Fruit fly (Drosophila melanogaster) whole organism, pupa: ENCODE data around the gene Mcr.

ENCODE experiments used
- CG10348 ChIP-seq: fragments of 200-800 bp; sonication (Bioruptor generic); IDR thresholded peaks from 2 replicates; pipeline ENCODE4 v1.3.6; 2022; ENCODE audit warnings: missing biosample characterization, missing genetic modification characterization
- CG12605 ChIP-seq: fragments of 200-800 bp; sonication (Bioruptor generic); IDR thresholded peaks from 2 replicates; pipeline ENCODE4 v1.3.6; 2022; ENCODE audit warnings: missing biosample characterization, missing genetic modification characterization
- CG13204 ChIP-seq: fragments of 200-800 bp; sonication (Bioruptor generic); optimal IDR thresholded peaks from 2 replicates; lab custom pipeline; 2018; ENCODE audit warnings: missing biosample characterization, mild to moderate bottlenecking, missing genetic modification characterization, moderate library complexity
- CG14655 ChIP-seq: fragments of 200-800 bp; sonication (Bioruptor generic); optimal IDR thresholded peaks from 3 replicates; lab custom pipeline; 2017; ENCODE audit warnings: mild to moderate bottlenecking, missing biosample characterization, missing genetic modification reagents, missing genetic modification characterization
- CG15710 ChIP-seq: fragments of 200-800 bp; sonication (Bioruptor generic); optimal IDR thresholded peaks from 2 replicates; lab custom pipeline; 2018; ENCODE audit warnings: missing biosample characterization, mild to moderate bottlenecking, missing genetic modification characterization, moderate library complexity
- CG17806 ChIP-seq: fragments of 200-800 bp; sonication (Bioruptor generic); optimal IDR thresholded peaks from 2 replicates; lab custom pipeline; 2018; ENCODE audit warnings: missing biosample characterization, mild to moderate bottlenecking, missing genetic modification characterization, moderate library complexity
- CG32121 ChIP-seq: fragments of 200-800 bp; sonication (Bioruptor generic); IDR thresholded peaks from 2 replicates; pipeline ENCODE4 v1.3.6; 2022; ENCODE audit warnings: missing biosample characterization, missing genetic modification characterization
- CG34367 ChIP-seq: fragments of 200-800 bp; sonication (Bioruptor generic); optimal IDR thresholded peaks from 2 replicates; lab custom pipeline; 2018; ENCODE audit warnings: missing biosample characterization, mild to moderate bottlenecking, missing genetic modification characterization
- CG4496 ChIP-seq: fragments of 200-800 bp; sonication (Bioruptor generic); IDR thresholded peaks from 3 replicates; pipeline ENCODE4 v1.3.6; 2022; ENCODE audit warnings: missing biosample characterization, missing genetic modification characterization
- CG8159 ChIP-seq: fragments of 200-800 bp; sonication (Bioruptor generic); optimal IDR thresholded peaks from 3 replicates; lab custom pipeline; 2018; ENCODE audit warnings: missing biosample characterization, mild to moderate bottlenecking, missing genetic modification characterization, moderate library complexity
- CG8301 ChIP-seq: fragments of 200-800 bp; sonication (Bioruptor generic); optimal IDR thresholded peaks from 2 replicates; lab custom pipeline; 2018; ENCODE audit warnings: missing biosample characterization, mild to moderate bottlenecking, missing genetic modification characterization
- CG9948 ChIP-seq: fragments of 200-800 bp; sonication (Bioruptor generic); optimal IDR thresholded peaks from 2 replicates; lab custom pipeline; 2018; ENCODE audit warnings: missing biosample characterization, mild to moderate bottlenecking, missing genetic modification characterization, moderate library complexity
- D1 ChIP-seq: fragments of 200-800 bp; sonication (Bioruptor generic); optimal IDR thresholded peaks from 2 replicates; lab custom pipeline; 2018; ENCODE audit warnings: missing biosample characterization, mild to moderate bottlenecking, missing genetic modification characterization, moderate library complexity
- EcR ChIP-seq: fragments of 200-800 bp; sonication (Bioruptor generic); optimal IDR thresholded peaks from 3 replicates; lab custom pipeline; 2019; ENCODE audit warnings: missing biosample characterization, missing genetic modification characterization, mild to moderate bottlenecking, moderate library complexity, missing genetic modification reagents
- Ets98B ChIP-seq: fragments of 200-800 bp; sonication (Bioruptor generic); IDR thresholded peaks from 2 replicates; pipeline ENCODE4 v1.3.6; 2022; ENCODE audit warnings: missing biosample characterization, missing genetic modification characterization
- Pif1A ChIP-seq: fragments of 200-800 bp; sonication (Bioruptor generic); optimal IDR thresholded peaks from 3 replicates; lab custom pipeline; 2016; ENCODE audit warnings: missing biosample characterization, missing genetic modification characterization
- Pif1B ChIP-seq: fragments of 200-800 bp; sonication (Bioruptor generic); optimal IDR thresholded peaks from 3 replicates; lab custom pipeline; 2016; ENCODE audit warnings: missing biosample characterization, missing genetic modification characterization
- Snoo ChIP-seq: fragments of 200-800 bp; sonication (Bioruptor generic); optimal IDR thresholded peaks from 3 replicates; lab custom pipeline; 2017; ENCODE audit warnings: missing biosample characterization, mild to moderate bottlenecking, missing genetic modification characterization, inconsistent platforms
- fd96Ca ChIP-seq: fragments of 200-800 bp; sonication (Bioruptor generic); IDR thresholded peaks from 3 replicates; pipeline ENCODE4 v1.3.6; 2022; ENCODE audit warnings: missing biosample characterization, missing genetic modification characterization
- gl ChIP-seq: fragments of 200-800 bp; sonication (Bioruptor generic); optimal IDR thresholded peaks from 2 replicates; lab custom pipeline; 2018; ENCODE audit warnings: missing biosample characterization, mild to moderate bottlenecking, missing genetic modification characterization
- rn ChIP-seq: fragments of 200-800 bp; sonication (Bioruptor generic); IDR thresholded peaks from 2 replicates; pipeline ENCODE4 v1.3.6; 2022; ENCODE audit warnings: missing biosample characterization, missing genetic modification characterization

Gene Mcr

dm6 chr2L:8081640-8082485 is 919 bp downstream of the Mcr start:
- TF ChIP-seq D1 (tag; lab: Kevin White, UChicago) = peak; percentile 54
- TF ChIP-seq CG14655 (GFP tag; lab: Kevin White, UChicago) = no peak
- TF ChIP-seq CG34367 = peak; percentile 72
- peak; percentile 80 for TF ChIP-seq CG9948 (tag; lab: Kevin White, UChicago)
- no peak for TF ChIP-seq Pif1A
- TF ChIP-seq CG8301 (tag; lab: Kevin White, UChicago) = no peak
- TF ChIP-seq CG15710 (tag; lab: Kevin White, UChicago) = peak; percentile 84
- no peak for TF ChIP-seq fd96Ca
- TF ChIP-seq gl = no peak
- TF ChIP-seq CG13204 (GFP tag; lab: Kevin White, UChicago) = no peak
- TF ChIP-seq CG10348 = 0 out of 2 replicates have a peak, but pooled peaks have one; percentile 29
- TF ChIP-seq CG32121 (GFP tag; lab: Robert Waterston, UW) = no peak; the same call in 1 of the 2 replicates
- no peak for TF ChIP-seq CG8159 (tag; lab: Kevin White, UChicago)
- no peak for TF ChIP-seq CG4496 (GFP tag; lab: Robert Waterston, UW)
- no peak for TF ChIP-seq Ets98B
- TF ChIP-seq CG12605 (GFP tag; lab: Robert Waterston, UW) = peak; percentile 81
- no peak for TF ChIP-seq rn (GFP tag; lab: Robert Waterston, UW)
- peak; percentile 74 for TF ChIP-seq Snoo (tag; lab: Kevin White, UChicago)
- peak; percentile 63 for TF ChIP-seq CG17806 (tag; lab: Kevin White, UChicago)
- no peak for TF ChIP-seq Pif1B (GFP tag; lab: Kevin White, UChicago)
- TF ChIP-seq EcR (GFP tag; lab: Kevin White, UChicago) = no peak

DNA sequence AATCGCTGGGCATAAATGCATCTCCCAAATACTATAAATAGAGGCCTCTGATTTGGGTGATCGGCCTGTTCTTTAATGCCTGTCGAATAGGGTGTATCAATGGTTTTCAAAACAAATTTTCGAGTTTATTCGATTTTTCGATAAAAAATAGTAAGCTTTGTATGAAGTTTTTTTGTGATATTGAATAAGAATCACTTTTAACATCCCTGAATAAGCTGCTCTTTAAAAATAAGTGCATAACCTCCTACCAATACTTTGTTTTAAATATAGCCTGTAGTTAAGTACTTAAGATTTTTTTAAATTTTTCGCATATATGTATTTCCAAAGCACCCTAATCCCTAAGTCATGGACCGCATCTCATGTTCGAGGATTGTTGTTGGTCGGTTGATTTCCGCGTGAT is 2.1 kb downstream of the Mcr start:
- TF ChIP-seq CG12605 (GFP tag; lab: Robert Waterston, UW) = 0 out of 2 replicates have a peak, but pooled peaks have one; percentile 12
- TF ChIP-seq Snoo (tag; lab: Kevin White, UChicago) = no peak

- TF ChIP-seq CG4496 (GFP tag; lab: Robert Waterston, UW) (no peak), CG8159 (tag; lab: Kevin White, UChicago) (no peak), Snoo (tag; lab: Kevin White, UChicago) (no peak), Pif1B (GFP tag; lab: Kevin White, UChicago) (no peak), CG34367 (no peak), rn (GFP tag; lab: Robert Waterston, UW) (no peak), CG12605 (GFP tag; lab: Robert Waterston, UW) (no peak), D1 (tag; lab: Kevin White, UChicago) (no peak), CG17806 (tag; lab: Kevin White, UChicago) (no peak)
Measured at dm6 chr2L:8072692-8073091, 10.1 kb downstream of the Mcr start, which contains the start of the genes MED20 and Trf. Gene MED20 (minus strand): TSS chr2L:8072848. Gene Trf (plus strand): TSS chr2L:8072895.

DNA sequence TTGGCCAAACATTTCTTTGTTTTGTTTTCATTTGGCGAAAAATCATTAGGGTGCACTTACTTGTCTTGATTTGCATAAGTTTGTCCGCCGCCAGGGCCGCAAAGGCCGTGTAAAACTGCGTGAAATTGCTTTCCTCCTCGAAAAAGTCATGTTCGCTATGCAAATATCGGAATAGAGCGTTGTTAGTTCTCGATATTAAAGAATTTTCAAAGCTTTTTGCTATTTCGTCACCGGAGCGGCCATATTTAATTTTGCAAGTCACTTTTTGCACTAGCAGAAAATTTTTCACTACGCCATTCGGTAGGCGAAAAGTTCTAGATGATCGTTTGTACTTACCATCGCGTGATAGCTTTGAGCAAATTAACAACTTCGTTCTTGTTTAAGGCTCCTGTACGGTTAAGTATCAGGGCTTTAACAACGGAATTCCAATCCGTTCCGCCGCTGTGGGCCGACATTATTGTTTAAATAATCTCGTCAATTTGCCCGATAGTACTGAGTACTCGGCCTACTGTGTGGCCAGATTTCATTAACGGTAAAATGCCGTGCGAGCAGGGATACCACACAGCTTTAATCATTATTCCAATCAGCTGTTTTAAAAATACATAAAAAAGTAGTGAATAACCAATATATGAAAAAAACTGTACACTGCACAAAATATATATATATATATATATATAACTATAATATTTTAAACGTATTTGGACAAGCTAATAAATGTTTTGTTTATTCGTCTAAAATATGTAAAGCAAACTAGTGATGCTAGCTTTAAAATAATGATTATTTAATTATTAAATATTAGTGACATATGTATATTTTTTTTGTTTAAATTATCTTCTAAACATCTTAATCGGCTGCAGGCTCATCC is 11.4 kb downstream of the Mcr start, which contains the start of gene poe:
Gene poe, minus strand, starts transcription at position 513 of the 865 bp plus-strand sequence.
- TF ChIP-seq CG34367 (peak; percentile 4), fd96Ca (no peak; the same call in 2 of the 3 replicates), CG17806 (tag; lab: Kevin White, UChicago) (peak; percentile 61), CG32121 (GFP tag; lab: Robert Waterston, UW) (peak; percentile 56; the same call in 1 of the 2 replicates), CG8159 (tag; lab: Kevin White, UChicago) (no peak), rn (GFP tag; lab: Robert Waterston, UW) (no peak), EcR (GFP tag; lab: Kevin White, UChicago) (no peak), gl (no peak), CG8301 (tag; lab: Kevin White, UChicago) (no peak), CG9948 (tag; lab: Kevin White, UChicago) (no peak), CG14655 (GFP tag; lab: Kevin White, UChicago) (no peak), CG15710 (tag; lab: Kevin White, UChicago) (peak; percentile 57), CG10348 (no peak), Ets98B (no peak), Pif1A (no peak), Snoo (tag; lab: Kevin White, UChicago) (no peak), CG12605 (GFP tag; lab: Robert Waterston, UW) (peak; percentile 64; the same call in 1 of the 2 replicates), CG13204 (GFP tag; lab: Kevin White, UChicago) (no peak), CG4496 (GFP tag; lab: Robert Waterston, UW) (peak; percentile 61; the same call in 1 of the 3 replicates), D1 (tag; lab: Kevin White, UChicago) (no peak), Pif1B (GFP tag; lab: Kevin White, UChicago) (no peak)

dm6 chr2L:8043282-8043668 is 39.5 kb downstream of the Mcr start, which contains the start of gene Megf8:
Gene Megf8 (plus strand): TSS chr2L:8043471.
- TF ChIP-seq CG4496 (GFP tag; lab: Robert Waterston, UW) (no peak), CG17806 (tag; lab: Kevin White, UChicago) (no peak), EcR (GFP tag; lab: Kevin White, UChicago) (no peak), fd96Ca (no peak), Pif1A (no peak), CG9948 (tag; lab: Kevin White, UChicago) (no peak), CG15710 (tag; lab: Kevin White, UChicago) (no peak), CG14655 (GFP tag; lab: Kevin White, UChicago) (no peak), CG34367 (no peak), CG13204 (GFP tag; lab: Kevin White, UChicago) (no peak), CG10348 (no peak), Snoo (tag; lab: Kevin White, UChicago) (no peak), CG12605 (GFP tag; lab: Robert Waterston, UW) (no peak), CG8159 (tag; lab: Kevin White, UChicago) (no peak), gl (no peak), D1 (tag; lab: Kevin White, UChicago) (no peak)
